Fruit fly (Drosophila melanogaster): ENCODE results near the gene Nup35.

The Nup35 gene

dm6 chrX:18647961-18648360 lies at the start of gene Nup35:
TSS of gene Nup35 (plus strand) at chrX:18648182.
- TF ChIP-seq GATAd (GFP tag; optimal IDR thresholded peaks at IDR 0.05) (no peak), br (GFP tag; optimal IDR thresholded peaks at IDR 0.05) (no peak), Hr83 (GFP tag; optimal IDR thresholded peaks at IDR 0.05; ENCODE audit: poor library complexity, severe bottlenecking) (peak; percentile 24), foxo (GFP tag; optimal IDR thresholded peaks at IDR 0.05) (no peak), dmrt93B (GFP tag; optimal IDR thresholded peaks at IDR 0.05) (no peak)

DNA sequence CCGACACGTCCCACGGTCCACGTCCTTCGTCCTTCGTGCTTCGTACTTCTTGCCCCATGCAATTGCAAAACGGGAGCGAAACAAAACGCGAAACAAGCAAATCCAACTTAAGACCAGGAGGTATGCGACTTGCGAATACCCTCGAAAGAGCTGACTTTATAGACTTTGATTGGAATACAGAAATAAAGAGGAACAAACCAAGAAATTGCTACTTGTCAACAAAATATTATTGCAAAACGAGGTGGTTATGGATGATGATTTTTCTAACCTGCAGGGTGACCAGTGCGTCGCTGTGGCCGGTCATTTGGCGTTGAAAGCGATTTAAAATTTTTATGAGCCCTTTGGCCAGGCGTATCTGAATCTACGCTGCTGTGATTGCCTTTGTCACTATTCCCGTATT lies 34.5 kb upstream of the Nup35 start:
- no peak for TF ChIP-seq CrebA (GFP tag; optimal IDR thresholded peaks at IDR 0.05; ENCODE audit: borderline replicate concordance)
- TF ChIP-seq HLH106 (tag; optimal IDR thresholded peaks at IDR 0.05): peak; percentile 37
- no peak for TF ChIP-seq Myc (optimal IDR thresholded peaks at IDR 0.05)
- peak; percentile 20 for TF ChIP-seq ey (GFP tag; optimal IDR thresholded peaks at IDR 0.05)
- no peak for TF ChIP-seq Hr78 (GFP tag; optimal IDR thresholded peaks at IDR 0.05)
- peak; percentile 28 for TF ChIP-seq h (GFP tag; optimal IDR thresholded peaks at IDR 0.05)
- peak; percentile 1 for TF ChIP-seq dmrt93B (GFP tag; optimal IDR thresholded peaks at IDR 0.05)
- TF ChIP-seq fru (GFP tag; optimal IDR thresholded peaks at IDR 0.05): peak; percentile 62
- peak in 1 of 2 experiments; percentile 58 for TF ChIP-seq foxo (GFP tag; optimal IDR thresholded peaks at IDR 0.05)
- peak; percentile 21 for TF ChIP-seq rgr (GFP tag; optimal IDR thresholded peaks at IDR 0.05)
- no peak for TF ChIP-seq pan (optimal IDR thresholded peaks at IDR 0.05)
- TF ChIP-seq tai (GFP tag; optimal IDR thresholded peaks at IDR 0.05): no peak
- peak; percentile 24 for TF ChIP-seq br (GFP tag; optimal IDR thresholded peaks at IDR 0.05)
- no peak for TF ChIP-seq Hnf4 (GFP tag; optimal IDR thresholded peaks at IDR 0.05)
- TF ChIP-seq Hr83 (GFP tag; optimal IDR thresholded peaks at IDR 0.05; ENCODE audit: poor library complexity, severe bottlenecking): no peak
- no peak for TF ChIP-seq CG9705 (GFP tag; optimal IDR thresholded peaks at IDR 0.05)
- no peak for TF ChIP-seq Rel (GFP tag; optimal IDR thresholded peaks at IDR 0.05)
- no peak for TF ChIP-seq Rel (tag; optimal IDR thresholded peaks at IDR 0.05)
- TF ChIP-seq Sp1 (GFP tag; optimal IDR thresholded peaks at IDR 0.05): peak; percentile 30
- TF ChIP-seq Dif (GFP tag; optimal IDR thresholded peaks at IDR 0.05; ENCODE audit: partially characterized antibody): no peak
- TF ChIP-seq N (GFP tag; optimal IDR thresholded peaks at IDR 0.05): no peak

dm6 chrX:18617489-18617888 lies 30.5 kb upstream of the Nup35 start, which contains the start of gene CG15040:
TSS of gene CG15040 (minus strand) at chrX:18617589.
- no peak for TF ChIP-seq CG9705 (GFP tag; optimal IDR thresholded peaks at IDR 0.05)
- no peak for TF ChIP-seq Hr78 (GFP tag; optimal IDR thresholded peaks at IDR 0.05)
- TF ChIP-seq dmrt93B (GFP tag; optimal IDR thresholded peaks at IDR 0.05): no peak
- no peak for TF ChIP-seq psq (GFP tag; optimal IDR thresholded peaks at IDR 0.05)
- TF ChIP-seq sage (GFP tag; optimal IDR thresholded peaks at IDR 0.05): no peak

- TF ChIP-seq dmrt93B (GFP tag; optimal IDR thresholded peaks at IDR 0.05): no peak
- no peak for TF ChIP-seq N (GFP tag; optimal IDR thresholded peaks at IDR 0.05)
- no peak for TF ChIP-seq br (GFP tag; optimal IDR thresholded peaks at IDR 0.05)
- TF ChIP-seq sage (GFP tag; optimal IDR thresholded peaks at IDR 0.05): no peak
- TF ChIP-seq ey (GFP tag; optimal IDR thresholded peaks at IDR 0.05): no peak
- TF ChIP-seq brk (GFP tag; optimal IDR thresholded peaks at IDR 0.05): no peak
- no peak for TF ChIP-seq Vsx2 (GFP tag; optimal IDR thresholded peaks at IDR 0.05; ENCODE audit: partially characterized antibody)
- no peak for TF ChIP-seq Abd-B (GFP tag; optimal IDR thresholded peaks at IDR 0.05)
- no peak for TF ChIP-seq HLH106 (tag; optimal IDR thresholded peaks at IDR 0.05)
- TF ChIP-seq jim (GFP tag; optimal IDR thresholded peaks at IDR 0.05): no peak
- no peak for TF ChIP-seq Hr83 (GFP tag; optimal IDR thresholded peaks at IDR 0.05; ENCODE audit: poor library complexity, severe bottlenecking)
- no peak for TF ChIP-seq dsf (GFP tag; optimal IDR thresholded peaks at IDR 0.05; ENCODE audit: borderline replicate concordance)
- TF ChIP-seq Dif (GFP tag; optimal IDR thresholded peaks at IDR 0.05; ENCODE audit: partially characterized antibody): no peak
- TF ChIP-seq pan (optimal IDR thresholded peaks at IDR 0.05): no peak
- TF ChIP-seq GATAd (GFP tag; optimal IDR thresholded peaks at IDR 0.05): no peak
- no peak for TF ChIP-seq OdsH (GFP tag; optimal IDR thresholded peaks at IDR 0.05)
- no peak for TF ChIP-seq rgr (GFP tag; optimal IDR thresholded peaks at IDR 0.05)
- no peak for TF ChIP-seq Hr78 (GFP tag; optimal IDR thresholded peaks at IDR 0.05)
- no peak for TF ChIP-seq CG32264 (GFP tag; optimal IDR thresholded peaks at IDR 0.05)
Measured at dm6 chrX:18618122-18618521, 29.9 kb upstream of the Nup35 start.

dm6 chrX:18621649-18622346 lies 26.2 kb upstream of the Nup35 start:
- TF ChIP-seq N (GFP tag; optimal IDR thresholded peaks at IDR 0.05) (no peak), rgr (GFP tag; optimal IDR thresholded peaks at IDR 0.05) (no peak), Mio (GFP tag; optimal IDR thresholded peaks at IDR 0.05) (no peak), Dif (GFP tag; optimal IDR thresholded peaks at IDR 0.05; ENCODE audit: partially characterized antibody) (no peak), Rel (GFP tag; optimal IDR thresholded peaks at IDR 0.05) (no peak), Rel (tag; optimal IDR thresholded peaks at IDR 0.05) (no peak)

Data from whole organism, wandering third instar larva.